Fruit fly (Drosophila melanogaster) whole organism, embryonic: ENCODE results near the gene CG10232.
A peak's percentile ranks its signal among the peaks of the same experiment; 100 is the strongest.

Experiments used
- Asciz ChIP-seq: fragments of 200-800 bp; sonication (Bioruptor generic); optimal IDR thresholded peaks from 2 replicates; lab custom pipeline; 2017; ENCODE audit warnings: missing biosample characterization, mild to moderate bottlenecking, missing genetic modification characterization, missing genetic modification reagents
- Awh ChIP-seq: fragments of 200-800 bp; sonication (Bioruptor generic); IDR thresholded peaks from 2 replicates; pipeline ENCODE4, ENCODE4 v1.3.6; 2022; ENCODE audit warnings: missing biosample characterization, missing genetic modification characterization
- CG10543 ChIP-seq: fragments of 200-800 bp; sonication (Bioruptor generic); optimal IDR thresholded peaks from 3 replicates; lab custom pipeline; 2017; ENCODE audit warnings: missing biosample characterization, mild to moderate bottlenecking, missing genetic modification characterization, moderate library complexity
- CG10654 ChIP-seq: fragments of 200-800 bp; sonication (Bioruptor generic); optimal IDR thresholded peaks from 2 replicates; lab custom pipeline; 2016; ENCODE audit warnings: missing biosample characterization, missing genetic modification characterization
- CG11085 ChIP-seq: fragments of 200-800 bp; sonication (Bioruptor generic); IDR thresholded peaks from 2 replicates; pipeline ENCODE4 v1.3.6; 2022; ENCODE audit warnings: missing biosample characterization, missing genetic modification characterization
- CG11560 ChIP-seq: fragments of 200-800 bp; sonication (Bioruptor generic); IDR thresholded peaks from 3 replicates; pipeline ENCODE4 v1.3.6; 2022; ENCODE audit warnings: missing biosample characterization, missing genetic modification characterization
- CG1233 ChIP-seq: fragments of 200-800 bp; sonication (Bioruptor generic); optimal IDR thresholded peaks from 4 replicates; lab custom pipeline; 2018; ENCODE audit warnings: missing biosample characterization, mild to moderate bottlenecking, missing genetic modification characterization
- CG14667 ChIP-seq: fragments of 200-800 bp; sonication (Bioruptor generic); IDR thresholded peaks from 2 replicates; pipeline ENCODE4 v1.3.6; 2022; ENCODE audit warnings: missing biosample characterization, missing genetic modification characterization
- CG14710 ChIP-seq: fragments of 200-800 bp; sonication (Bioruptor generic); optimal IDR thresholded peaks from 3 replicates; lab custom pipeline; 2019; ENCODE audit warnings: missing biosample characterization, mild to moderate bottlenecking, missing genetic modification characterization, moderate library complexity
- CG1602 ChIP-seq: fragments of 200-800 bp; sonication (Bioruptor generic); optimal IDR thresholded peaks from 3 replicates; lab custom pipeline; 2016; ENCODE audit warnings: missing biosample characterization, missing genetic modification characterization
- CG16863 ChIP-seq: fragments of 200-800 bp; sonication (Bioruptor generic); optimal IDR thresholded peaks from 3 replicates; lab custom pipeline; 2016; ENCODE audit warnings: missing biosample characterization, missing genetic modification characterization
- CG17568 ChIP-seq: fragments of 200-800 bp; sonication (Bioruptor generic); optimal IDR thresholded peaks from 2 replicates; lab custom pipeline; 2018; ENCODE audit warnings: missing biosample characterization, mild to moderate bottlenecking, missing genetic modification characterization, moderate library complexity
- CG18262 ChIP-seq: fragments of 200-800 bp; optimal IDR thresholded peaks from 3 replicates; lab custom pipeline; 2019; ENCODE audit warnings: missing biosample characterization, mild to moderate bottlenecking, missing genetic modification characterization, moderate library complexity
- CG18619 ChIP-seq: fragments of 200-800 bp; sonication (Bioruptor generic); optimal IDR thresholded peaks from 3 replicates; lab custom pipeline; 2017; ENCODE audit warnings: missing biosample characterization, mild to moderate bottlenecking, missing genetic modification characterization
- CG18764 ChIP-seq: fragments of 200-800 bp; sonication (Bioruptor generic); optimal IDR thresholded peaks from 3 replicates; lab custom pipeline; 2016; ENCODE audit warnings: missing biosample characterization, missing genetic modification characterization
- CG2678 ChIP-seq: fragments of 200-800 bp; sonication (Bioruptor generic); optimal IDR thresholded peaks from 3 replicates; lab custom pipeline; 2019; ENCODE audit warnings: missing biosample characterization, mild to moderate bottlenecking, missing genetic modification characterization, moderate library complexity
- CG2889 ChIP-seq: fragments of 200-800 bp; sonication (Bioruptor generic); IDR thresholded peaks from 3 replicates; pipeline ENCODE4 v1.3.6; 2022; ENCODE audit warnings: missing biosample characterization, missing genetic modification characterization
- CG30431 ChIP-seq: fragments of 200-800 bp; sonication (Bioruptor generic); optimal IDR thresholded peaks from 2 replicates; lab custom pipeline; 2017; ENCODE audit warnings: missing biosample characterization, missing genetic modification characterization
- CG4707 ChIP-seq: fragments of 200-800 bp; sonication (Bioruptor generic); optimal IDR thresholded peaks from 2 replicates; lab custom pipeline; 2018; ENCODE audit warnings: missing biosample characterization, mild to moderate bottlenecking, missing genetic modification characterization, moderate library complexity
- CG4854 ChIP-seq: fragments of 200-800 bp; sonication (Bioruptor generic); optimal IDR thresholded peaks from 2 replicates; lab custom pipeline; 2016; ENCODE audit warnings: missing biosample characterization, missing genetic modification characterization, inconsistent platforms
- CG7839 ChIP-seq: fragments of 200-800 bp; sonication (Bioruptor generic); optimal IDR thresholded peaks from 3 replicates; lab custom pipeline; 2018; ENCODE audit warnings: missing biosample characterization, mild to moderate bottlenecking, missing genetic modification characterization, moderate library complexity
- CG7987 ChIP-seq: fragments of 200-800 bp; sonication (Bioruptor generic); optimal IDR thresholded peaks from 2 replicates; lab custom pipeline; 2018; ENCODE audit warnings: missing biosample characterization, mild to moderate bottlenecking, missing genetic modification characterization, moderate library complexity
- CG8388 ChIP-seq: fragments of 200-800 bp; sonication (Bioruptor generic); optimal IDR thresholded peaks from 2 replicates; lab custom pipeline; 2019; ENCODE audit warnings: missing biosample characterization, mild to moderate bottlenecking, missing genetic modification characterization, moderate library complexity
- CTCF ChIP-seq: fragments of 200-800 bp; sonication (Bioruptor generic); optimal IDR thresholded peaks from 2 replicates; lab custom pipeline; 2017; ENCODE audit warnings: missing biosample characterization, mild to moderate bottlenecking, missing genetic modification characterization, moderate library complexity
- Deaf1 ChIP-seq: fragments of 200-800 bp; optimal IDR thresholded peaks from 3 replicates; lab custom pipeline; 2019; ENCODE audit warnings: missing biosample characterization, mild to moderate bottlenecking, missing genetic modification characterization, moderate library complexity
- Dref ChIP-seq: fragments of 200-800 bp; sonication (Bioruptor generic); IDR thresholded peaks from 2 replicates; pipeline ENCODE4 v1.3.6; 2022; ENCODE audit warnings: missing biosample characterization, missing genetic modification characterization
- Ets65A ChIP-seq: fragments of 200-800 bp; sonication (Bioruptor generic); peaks from one replicate; lab custom pipeline; 2016; ENCODE audit warnings: missing biosample characterization, missing genetic modification characterization
- Fer3 ChIP-seq: fragments of 200-800 bp; sonication (Bioruptor generic); optimal IDR thresholded peaks from 2 replicates; lab custom pipeline; 2018; ENCODE audit warnings: missing biosample characterization, mild to moderate bottlenecking, missing genetic modification characterization, moderate library complexity
- Hmx ChIP-seq: fragments of 200-800 bp; sonication (Bioruptor generic); optimal IDR thresholded peaks from 2 replicates; lab custom pipeline; 2016; ENCODE audit warnings: missing biosample characterization, missing genetic modification characterization
- Hr51 ChIP-seq, 2 experiments: fragments of 200-800 bp; sonication (Bioruptor generic); optimal IDR thresholded peaks; 2 replicates in 1 of 2; 3 replicates in 1 of 2; lab custom pipeline; 2016 to 2018; ENCODE audit warnings: missing biosample characterization in 2 of 2, missing genetic modification characterization in 2 of 2, mild to moderate bottlenecking in 1 of 2, moderate library complexity in 1 of 2
- Lhr ChIP-seq: fragments of 200-800 bp; sonication (Bioruptor generic); optimal IDR thresholded peaks from 3 replicates; lab custom pipeline; 2017; ENCODE audit warnings: mild to moderate bottlenecking, missing biosample characterization, missing genetic modification reagents, missing genetic modification characterization
- Mrtf ChIP-seq: fragments of 200-800 bp; sonication (Bioruptor generic); IDR thresholded peaks from 3 replicates; pipeline ENCODE4 v1.3.6; 2022; ENCODE audit warnings: missing biosample characterization, missing genetic modification characterization
- Neu2 ChIP-seq: fragments of 200-800 bp; sonication (Bioruptor generic); optimal IDR thresholded peaks from 3 replicates; lab custom pipeline; 2016; ENCODE audit warnings: missing biosample characterization, missing genetic modification characterization, borderline replicate concordance
- Nf-YB ChIP-seq: fragments of 200-800 bp; sonication (Bioruptor generic); optimal IDR thresholded peaks from 3 replicates; lab custom pipeline; 2019; ENCODE audit warnings: missing biosample characterization, mild to moderate bottlenecking, missing genetic modification characterization, moderate library complexity
- Rx ChIP-seq: fragments of 200-800 bp; sonication (Bioruptor generic); IDR thresholded peaks from 2 replicates; pipeline ENCODE4 v1.3.6; 2022; ENCODE audit warnings: missing biosample characterization, missing genetic modification characterization
- Sry-δ ChIP-seq: fragments of 200-800 bp; sonication (Bioruptor generic); optimal IDR thresholded peaks from 2 replicates; lab custom pipeline; 2016; ENCODE audit warnings: missing biosample characterization, missing genetic modification characterization
- chif ChIP-seq, 2 experiments: fragments of 200-800 bp; sonication (Bioruptor generic); optimal IDR thresholded peaks; 3 replicates each; lab custom pipeline; 2016; ENCODE audit warnings: missing biosample characterization in 2 of 2, missing genetic modification characterization in 2 of 2
- chn ChIP-seq: fragments of 200-800 bp; sonication (Bioruptor generic); optimal IDR thresholded peaks from 2 replicates; lab custom pipeline; 2016; ENCODE audit warnings: missing biosample characterization, missing genetic modification characterization
- fd102C ChIP-seq: fragments of 200-800 bp; sonication (Bioruptor generic); optimal IDR thresholded peaks from 2 replicates; lab custom pipeline; 2018; ENCODE audit warnings: missing biosample characterization, mild to moderate bottlenecking, missing genetic modification characterization, moderate library complexity
- jing ChIP-seq: fragments of 200-800 bp; sonication (Bioruptor generic); optimal IDR thresholded peaks from 2 replicates; lab custom pipeline; 2018; ENCODE audit warnings: missing biosample characterization, mild to moderate bottlenecking, missing genetic modification characterization
- peb ChIP-seq: fragments of 200-800 bp; sonication (Bioruptor generic); IDR thresholded peaks from 2 replicates; pipeline ENCODE4 v1.3.6; 2022; ENCODE audit warnings: missing biosample characterization, missing genetic modification characterization
- phol ChIP-seq: fragments of 200-800 bp; sonication (Bioruptor generic); optimal IDR thresholded peaks from 3 replicates; lab custom pipeline; 2018; ENCODE audit warnings: missing biosample characterization, mild to moderate bottlenecking, missing genetic modification characterization, moderate library complexity
- psq ChIP-seq: fragments of 200-800 bp; sonication (Bioruptor generic); optimal IDR thresholded peaks from 2 replicates; lab custom pipeline; 2017; ENCODE audit warnings: missing biosample characterization, missing genetic modification characterization
- ranshi ChIP-seq: fragments of 200-800 bp; sonication (Bioruptor generic); IDR thresholded peaks from 2 replicates; pipeline ENCODE4 v1.3.6; 2022; ENCODE audit warnings: missing biosample characterization, missing genetic modification characterization
- sens-2 ChIP-seq: fragments of 200-800 bp; sonication (Bioruptor generic); IDR thresholded peaks from 2 replicates; pipeline ENCODE4 v1.3.6; 2022; ENCODE audit warnings: missing biosample characterization, missing genetic modification characterization
- slbo ChIP-seq: fragments of 200-800 bp; sonication (Bioruptor generic); IDR thresholded peaks from 2 replicates; pipeline ENCODE4 v1.3.6; 2022; ENCODE audit warnings: missing biosample characterization, missing genetic modification characterization
- sob ChIP-seq: fragments of 200-800 bp; sonication (Bioruptor generic); IDR thresholded peaks from 2 replicates; pipeline ENCODE4 v1.3.6; 2022; ENCODE audit warnings: missing biosample characterization, missing genetic modification characterization
- stc ChIP-seq: fragments of 200-800 bp; sonication (Bioruptor generic); IDR thresholded peaks from 2 replicates; pipeline ENCODE4 v1.3.6; 2022; ENCODE audit warnings: missing biosample characterization, missing genetic modification characterization
- tap ChIP-seq: fragments of 200-800 bp; optimal IDR thresholded peaks from 3 replicates; lab custom pipeline; 2019; ENCODE audit warnings: missing biosample characterization, mild to moderate bottlenecking, missing genetic modification characterization, moderate library complexity
- toy ChIP-seq: fragments of 200-800 bp; sonication (Bioruptor generic); IDR thresholded peaks from 2 replicates; pipeline ENCODE4 v1.3.6; 2022; ENCODE audit warnings: missing biosample characterization, missing genetic modification characterization
- twi ChIP-seq: fragments of 200-800 bp; optimal IDR thresholded peaks from 2 replicates; lab custom pipeline; 2019; ENCODE audit warnings: missing biosample characterization, mild to moderate bottlenecking, missing genetic modification characterization, moderate library complexity

CG10232 gene

dm6 chr3R:23713901-23714300, 7.5 kb downstream of the CG10232 start (continued):
- TF ChIP-seq chn (peak; percentile 56), stc (GFP tag; lab: Robert Waterston, UW) (peak; percentile 24; the same call in 1 of the 2 replicates), Sry-δ (GFP tag; lab: Kevin White, UChicago) (peak; percentile 21), CG18262 (tag; lab: Kevin White, UChicago) (peak; percentile 35), psq (GFP tag; lab: Kevin White, UChicago) (no peak), Hmx (GFP tag; lab: Kevin White, UChicago) (peak; percentile 22), toy (GFP tag; lab: Robert Waterston, UW) (no peak), Rx (GFP tag; lab: Robert Waterston, UW) (0 out of 2 replicates have a peak, but pooled peaks have one; percentile 13), CTCF (GFP tag; lab: Kevin White, UChicago) (peak; percentile 9), CG14710 (peak; percentile 68), CG7987 (GFP tag; lab: Kevin White, UChicago) (no peak), Ets65A (peak; percentile 94), tap (tag; lab: Kevin White, UChicago) (no peak), CG14667 (GFP tag; lab: Robert Waterston, UW) (peak; percentile 31), CG18764 (peak; percentile 63), slbo (GFP tag; lab: Robert Waterston, UW) (peak; percentile 65), phol (tag; lab: Kevin White, UChicago) (peak; percentile 76), CG7839 (peak; percentile 63), CG17568 (GFP tag; lab: Kevin White, UChicago) (peak; percentile 42), Lhr (GFP tag; lab: Kevin White, UChicago) (peak; percentile 5), CG8388 (peak; percentile 78), CG11560 (tag; lab: Robert Waterston, UW) (no peak), CG10543 (no peak), CG4707 (GFP tag; lab: Kevin White, UChicago) (peak; percentile 31), CG18619 (GFP tag; lab: Kevin White, UChicago) (peak; percentile 41), Nf-YB (GFP tag; lab: Kevin White, UChicago) (no peak), Awh (GFP tag; lab: Robert Waterston, UW) (peak; percentile 60; the same call in 1 of the 2 replicates), CG2889 (GFP tag; lab: Robert Waterston, UW) (peak; percentile 59; the same call in 1 of the 3 replicates), CG4854 (no peak), Fer3 (tag; lab: Kevin White, UChicago) (peak; percentile 50), ranshi (GFP tag; lab: Robert Waterston, UW) (peak; percentile 50), CG10654 (GFP tag; lab: Kevin White, UChicago) (peak; percentile 56), sob (GFP tag; lab: Robert Waterston, UW) (no peak), CG30431 (GFP tag; lab: Kevin White, UChicago) (peak; percentile 48), CG1233 (GFP tag; lab: Kevin White, UChicago) (peak; percentile 56), Neu2 (no peak), Deaf1 (tag; lab: Kevin White, UChicago) (peak; percentile 4), peb (GFP tag; lab: Robert Waterston, UW) (no peak), fd102C (GFP tag; lab: Kevin White, UChicago) (peak; percentile 45), CG2678 (peak; percentile 50), sens-2 (peak; percentile 55; the same call in 1 of the 2 replicates), CG11085 (GFP tag; lab: Robert Waterston, UW) (0 out of 2 replicates have a peak, but pooled peaks have one; percentile 35), Dref (GFP tag; lab: Robert Waterston, UW) (no peak), CG16863 (GFP tag; lab: Kevin White, UChicago) (peak; percentile 43), twi (tag; lab: Kevin White, UChicago) (peak; percentile 31), Hr51 (GFP tag; optimal IDR thresholded peaks at IDR 0.05; lab: Kevin White, UChicago) (peak in 1 of 2 experiments; percentile 77), CG1602 (peak; percentile 64), Asciz (GFP tag; lab: Kevin White, UChicago) (peak; percentile 29), Mrtf (GFP tag; lab: Robert Waterston, UW) (peak; percentile 56; the same call in 1 of the 3 replicates), chif (GFP tag; optimal IDR thresholded peaks at IDR 0.05; lab: Kevin White, UChicago) (peak; percentile 75 to 80), jing (GFP tag; lab: Kevin White, UChicago) (peak; percentile 29)
